Fruit fly (Drosophila melanogaster) whole organism, embryonic: ENCODE data around the gene Usf.

Experiments used
- CG10147 ChIP-seq: fragments of 200-800 bp; sonication (Bioruptor generic); optimal IDR thresholded peaks from 2 replicates; lab custom pipeline; 2019; ENCODE audit warnings: missing biosample characterization, mild to moderate bottlenecking, missing genetic modification characterization, moderate library complexity
- CG12391 ChIP-seq: fragments of 200-800 bp; sonication (Bioruptor generic); optimal IDR thresholded peaks from 3 replicates; lab custom pipeline; 2018; ENCODE audit warnings: missing biosample characterization, mild to moderate bottlenecking, missing genetic modification characterization, moderate library complexity
- CG12659 ChIP-seq: fragments of 200-800 bp; sonication (Bioruptor generic); optimal IDR thresholded peaks from 3 replicates; lab custom pipeline; 2017; ENCODE audit warnings: mild to moderate bottlenecking, missing biosample characterization, missing genetic modification reagents, missing genetic modification characterization
- CG12744 ChIP-seq: fragments of 200-800 bp; sonication (Bioruptor generic); optimal IDR thresholded peaks from 2 replicates; lab custom pipeline; 2016; ENCODE audit warnings: missing biosample characterization, missing genetic modification characterization
- CG13287 ChIP-seq: fragments of 200-800 bp; sonication (Bioruptor generic); IDR thresholded peaks from 2 replicates; pipeline ENCODE4 v1.3.6; 2022; ENCODE audit warnings: missing biosample characterization, missing genetic modification characterization; ENCODE audit not compliant: partially characterized antibody
- CG13894 ChIP-seq: fragments of 200-800 bp; sonication (Bioruptor generic); optimal IDR thresholded peaks from 3 replicates; lab custom pipeline; 2018; ENCODE audit warnings: missing biosample characterization, mild to moderate bottlenecking, missing genetic modification characterization, moderate library complexity
- CG14441 ChIP-seq: fragments of 200-800 bp; sonication (Bioruptor generic); IDR thresholded peaks from 2 replicates; pipeline ENCODE4 v1.3.6; 2022; ENCODE audit warnings: missing biosample characterization, missing genetic modification characterization
- CG14667 ChIP-seq: fragments of 200-800 bp; sonication (Bioruptor generic); IDR thresholded peaks from 2 replicates; pipeline ENCODE4 v1.3.6; 2022; ENCODE audit warnings: missing biosample characterization, missing genetic modification characterization
- CG15269 ChIP-seq: fragments of 200-800 bp; sonication (Bioruptor generic); optimal IDR thresholded peaks from 2 replicates; lab custom pipeline; 2018; ENCODE audit warnings: missing biosample characterization, mild to moderate bottlenecking, missing genetic modification characterization, moderate library complexity
- CG1529 ChIP-seq: fragments of 200-800 bp; sonication (Bioruptor generic); optimal IDR thresholded peaks from 3 replicates; lab custom pipeline; 2018; ENCODE audit warnings: missing biosample characterization, missing genetic modification characterization
- CG15601 ChIP-seq: fragments of 200-800 bp; sonication (Bioruptor generic); optimal IDR thresholded peaks from 3 replicates; lab custom pipeline; 2019; ENCODE audit warnings: missing biosample characterization, mild to moderate bottlenecking, missing genetic modification characterization, moderate library complexity
- CG16813 ChIP-seq: fragments of 200-800 bp; sonication (Bioruptor generic); IDR thresholded peaks from 3 replicates; pipeline ENCODE4 v1.3.6; 2022; ENCODE audit warnings: missing biosample characterization, missing genetic modification characterization; ENCODE audit not compliant: partially characterized antibody
- CG16815 ChIP-seq: fragments of 200-800 bp; sonication (Bioruptor generic); optimal IDR thresholded peaks from 3 replicates; lab custom pipeline; 2017; ENCODE audit warnings: missing biosample characterization, mild to moderate bottlenecking, missing genetic modification characterization
- CG17186 ChIP-seq: fragments of 200-800 bp; sonication (Bioruptor generic); optimal IDR thresholded peaks from 3 replicates; lab custom pipeline; 2017; ENCODE audit warnings: missing biosample characterization, missing genetic modification reagents, missing genetic modification characterization
- CG32767 ChIP-seq: fragments of 200-800 bp; sonication (Bioruptor generic); IDR thresholded peaks from 2 replicates; pipeline ENCODE4 v1.3.6; 2022; ENCODE audit warnings: missing biosample characterization, missing genetic modification characterization
- CG4707 ChIP-seq: fragments of 200-800 bp; sonication (Bioruptor generic); optimal IDR thresholded peaks from 2 replicates; lab custom pipeline; 2018; ENCODE audit warnings: missing biosample characterization, mild to moderate bottlenecking, missing genetic modification characterization, moderate library complexity
- CG6683 ChIP-seq: fragments of 200-800 bp; sonication (Bioruptor generic); optimal IDR thresholded peaks from 2 replicates; lab custom pipeline; 2017; ENCODE audit warnings: missing biosample characterization, mild to moderate bottlenecking, missing genetic modification characterization, missing genetic modification reagents
- CG6689 ChIP-seq: fragments of 200-800 bp; sonication (Bioruptor generic); IDR thresholded peaks from 2 replicates; pipeline ENCODE4 v1.3.6; 2022; ENCODE audit warnings: missing biosample characterization, missing genetic modification characterization
- CG7963 ChIP-seq: fragments of 200-800 bp; sonication (Bioruptor generic); IDR thresholded peaks from 3 replicates; pipeline ENCODE4 v1.3.6; 2022; ENCODE audit warnings: missing biosample characterization, missing genetic modification characterization; ENCODE audit not compliant: partially characterized antibody
- CG7987 ChIP-seq: fragments of 200-800 bp; sonication (Bioruptor generic); optimal IDR thresholded peaks from 2 replicates; lab custom pipeline; 2018; ENCODE audit warnings: missing biosample characterization, mild to moderate bottlenecking, missing genetic modification characterization, moderate library complexity
- CG9609 ChIP-seq: fragments of 200-800 bp; sonication (Bioruptor generic); optimal IDR thresholded peaks from 3 replicates; lab custom pipeline; 2016; ENCODE audit warnings: missing biosample characterization, missing genetic modification characterization
- CHES-1-like ChIP-seq: fragments of 200-800 bp; sonication (Bioruptor generic); optimal IDR thresholded peaks from 2 replicates; lab custom pipeline; 2016; ENCODE audit warnings: missing biosample characterization, missing genetic modification characterization
- D19B ChIP-seq: fragments of 200-800 bp; sonication (Bioruptor generic); optimal IDR thresholded peaks from 2 replicates; lab custom pipeline; 2017; ENCODE audit warnings: missing biosample characterization, mild to moderate bottlenecking, missing genetic modification characterization
- Dfd ChIP-seq, 2 experiments: fragments of >200 bp; optimal IDR thresholded peaks; 2 replicates each; lab custom pipeline; 2017; ENCODE audit warnings: missing biosample characterization in 2 of 2, missing genetic modification characterization in 2 of 2
- ERR ChIP-seq: fragments of 200-800 bp; sonication (Bioruptor generic); optimal IDR thresholded peaks from 2 replicates; lab custom pipeline; 2016; ENCODE audit warnings: missing biosample characterization, missing genetic modification characterization
- Gsc ChIP-seq: fragments of 200-800 bp; sonication (Bioruptor generic); IDR thresholded peaks from 2 replicates; pipeline ENCODE4 v1.3.6; 2022; ENCODE audit warnings: missing biosample characterization, missing genetic modification characterization
- HHEX ChIP-seq: fragments of 200-800 bp; sonication (Bioruptor generic); optimal IDR thresholded peaks from 3 replicates; lab custom pipeline; 2017; ENCODE audit warnings: missing biosample characterization, mild to moderate bottlenecking, missing genetic modification characterization, missing genetic modification reagents
- HmgD ChIP-seq: fragments of 200-800 bp; sonication (Bioruptor generic); optimal IDR thresholded peaks from 3 replicates; lab custom pipeline; 2016; ENCODE audit warnings: missing biosample characterization, missing genetic modification characterization
- MESR4 ChIP-seq: fragments of 200-800 bp; sonication (Bioruptor generic); optimal IDR thresholded peaks from 2 replicates; lab custom pipeline; 2018; ENCODE audit warnings: missing biosample characterization, mild to moderate bottlenecking, missing genetic modification characterization, moderate library complexity
- Med ChIP-seq: fragments of 200-800 bp; sonication (Bioruptor generic); peaks from one replicate; lab custom pipeline; 2016; ENCODE audit warnings: missing biosample characterization, missing genetic modification characterization, mild to moderate bottlenecking, inconsistent platforms, moderate library complexity
- Mrtf ChIP-seq: fragments of 200-800 bp; sonication (Bioruptor generic); IDR thresholded peaks from 3 replicates; pipeline ENCODE4 v1.3.6; 2022; ENCODE audit warnings: missing biosample characterization, missing genetic modification characterization
- Six4 ChIP-seq: fragments of 200-800 bp; sonication (Bioruptor generic); optimal IDR thresholded peaks from 2 replicates; lab custom pipeline; 2016; ENCODE audit warnings: missing biosample characterization, missing genetic modification characterization
- Sry-δ ChIP-seq: fragments of 200-800 bp; sonication (Bioruptor generic); optimal IDR thresholded peaks from 2 replicates; lab custom pipeline; 2016; ENCODE audit warnings: missing biosample characterization, missing genetic modification characterization
- Xrp1 ChIP-seq: fragments of 200-800 bp; sonication (Bioruptor generic); IDR thresholded peaks from 2 replicates; pipeline ENCODE4 v1.3.6; 2022; ENCODE audit warnings: missing biosample characterization, missing genetic modification characterization
- bcd ChIP-seq: fragments of 200-800 bp; sonication (Bioruptor generic); optimal IDR thresholded peaks from 2 replicates; lab custom pipeline; 2017; ENCODE audit warnings: missing biosample characterization, mild to moderate bottlenecking, missing genetic modification characterization
- croc ChIP-seq: fragments of 200-800 bp; sonication (Bioruptor generic); conservative IDR thresholded peaks from 3 replicates; pipeline ENCODE4 v1.3.6; 2022; ENCODE audit warnings: missing biosample characterization, missing genetic modification characterization
- fd102C ChIP-seq: fragments of 200-800 bp; sonication (Bioruptor generic); optimal IDR thresholded peaks from 2 replicates; lab custom pipeline; 2018; ENCODE audit warnings: missing biosample characterization, mild to moderate bottlenecking, missing genetic modification characterization, moderate library complexity
- gcm ChIP-seq: fragments of 200-800 bp; sonication (Bioruptor generic); optimal IDR thresholded peaks from 2 replicates; lab custom pipeline; 2019; ENCODE audit warnings: missing biosample characterization, mild to moderate bottlenecking, missing genetic modification characterization, moderate library complexity
- lbe ChIP-seq: fragments of 200-800 bp; sonication (Bioruptor generic); optimal IDR thresholded peaks from 2 replicates; lab custom pipeline; 2016; ENCODE audit warnings: missing biosample characterization, mild to moderate bottlenecking, missing genetic modification characterization
- mirr ChIP-seq: fragments of 200-800 bp; sonication (Bioruptor generic); optimal IDR thresholded peaks from 3 replicates; lab custom pipeline; 2018; ENCODE audit warnings: missing biosample characterization, mild to moderate bottlenecking, missing genetic modification characterization
- nerfin-1 ChIP-seq: fragments of 200-800 bp; sonication (Bioruptor generic); optimal IDR thresholded peaks from 3 replicates; lab custom pipeline; 2019; ENCODE audit warnings: missing biosample characterization, mild to moderate bottlenecking, missing genetic modification characterization, moderate library complexity
- nmo ChIP-seq: fragments of 200-800 bp; sonication (Bioruptor generic); optimal IDR thresholded peaks from 2 replicates; lab custom pipeline; 2018; ENCODE audit warnings: missing biosample characterization, mild to moderate bottlenecking, missing genetic modification characterization, moderate library complexity
- row ChIP-seq: fragments of 200-800 bp; sonication (Bioruptor generic); IDR thresholded peaks from 3 replicates; pipeline ENCODE4 v1.3.6; 2022; ENCODE audit warnings: missing biosample characterization, missing genetic modification characterization
- sc ChIP-seq, 3 experiments: fragments of >200 bp in 2 of 3; fragments of 200-800 bp in 1 of 3; sonication (Bioruptor generic) in 1 of 3; optimal IDR thresholded peaks; 2 replicates in 2 of 3; 3 replicates in 1 of 3; lab custom pipeline; 2017; ENCODE audit warnings: mild to moderate bottlenecking in 1 of 3, missing biosample characterization in 1 of 3, missing genetic modification characterization in 1 of 3, missing genetic modification reagents in 1 of 3
- scrt ChIP-seq: fragments of 200-800 bp; sonication (Bioruptor generic); optimal IDR thresholded peaks from 2 replicates; lab custom pipeline; 2018; ENCODE audit warnings: missing biosample characterization, mild to moderate bottlenecking, missing genetic modification characterization, moderate library complexity
- sd ChIP-seq: fragments of 200-800 bp; sonication (Bioruptor generic); optimal IDR thresholded peaks from 3 replicates; lab custom pipeline; 2018; ENCODE audit warnings: missing biosample characterization, mild to moderate bottlenecking, missing genetic modification characterization, moderate library complexity
- tgo ChIP-seq: fragments of 200-800 bp; sonication (Bioruptor generic); IDR thresholded peaks from 3 replicates; pipeline ENCODE4 v1.3.6; 2022; ENCODE audit warnings: missing biosample characterization, missing genetic modification characterization
- tin ChIP-seq: fragments of 200-800 bp; sonication (Bioruptor generic); optimal IDR thresholded peaks from 3 replicates; lab custom pipeline; 2016; ENCODE audit warnings: missing biosample characterization, missing genetic modification characterization
- vnd ChIP-seq: fragments of 200-800 bp; sonication (Bioruptor generic); IDR thresholded peaks from 3 replicates; pipeline ENCODE4 v1.3.6; 2022; ENCODE audit warnings: missing biosample characterization, missing genetic modification characterization; ENCODE audit not compliant: partially characterized antibody

The Usf gene

DNA sequence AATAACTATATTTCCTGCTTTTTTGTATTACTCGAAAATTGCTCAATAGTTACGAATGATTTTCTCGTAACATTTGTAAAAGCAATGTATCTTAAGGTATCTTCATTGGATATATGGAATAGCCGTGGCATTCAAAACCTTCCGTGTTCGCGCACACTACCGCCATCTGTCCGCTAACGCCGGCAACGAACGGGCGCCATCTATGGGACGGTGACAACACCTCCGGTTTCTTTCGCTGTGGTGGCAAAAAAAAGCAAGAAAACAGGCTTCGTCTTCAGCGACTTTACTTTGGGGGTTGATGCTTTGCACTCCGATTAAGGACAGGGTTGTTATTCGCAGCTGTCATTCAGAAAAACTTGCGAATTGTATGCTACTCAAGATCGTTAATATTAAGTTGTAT lies 41.5 kb downstream of the Usf start (continued):
- TF ChIP-seq CG32767 (GFP tag; lab: Robert Waterston, UW) (no peak), scrt (no peak), Six4 (GFP tag; lab: Kevin White, UChicago) (peak; percentile 30), row (no peak), mirr (GFP tag; lab: Kevin White, UChicago) (peak; percentile 19), CG15601 (tag; lab: Kevin White, UChicago) (peak; percentile 38), CG7987 (peak; percentile 37), tin (peak; percentile 52), gcm (GFP tag; lab: Kevin White, UChicago) (peak; percentile 10), CG9609 (GFP tag; lab: Kevin White, UChicago) (peak; percentile 55), CG12659 (GFP tag; lab: Kevin White, UChicago) (peak; percentile 42), CHES-1-like (GFP tag; lab: Kevin White, UChicago) (peak; percentile 20), croc (GFP tag; lab: Robert Waterston, UW) (peak; percentile 17; the same call in 1 of the 3 replicates), CG13287 (GFP tag; lab: Robert Waterston, UW) (no peak), sc (optimal IDR thresholded peaks at IDR 0.05; lab: Kevin White, UChicago) (no peak), sc (GFP tag; optimal IDR thresholded peaks at IDR 0.05; lab: Kevin White, UChicago) (no peak), Xrp1 (peak; percentile 71), vnd (GFP tag; lab: Robert Waterston, UW) (no peak), Gsc (GFP tag; lab: Robert Waterston, UW) (no peak), CG16813 (GFP tag; lab: Robert Waterston, UW) (no peak), CG1529 (GFP tag; lab: Kevin White, UChicago) (peak; percentile 60), CG14441 (peak; percentile 61), CG12391 (tag; lab: Kevin White, UChicago) (peak; percentile 34), Mrtf (GFP tag; lab: Robert Waterston, UW) (peak; percentile 56; the same call in 2 of the 3 replicates), HmgD (GFP tag; lab: Kevin White, UChicago) (peak; percentile 61), CG6683 (GFP tag; lab: Kevin White, UChicago) (no peak), bcd (GFP tag; lab: Kevin White, UChicago) (peak; percentile 43), lbe (no peak), ERR (GFP tag; lab: Kevin White, UChicago) (no peak), CG7963 (GFP tag; lab: Robert Waterston, UW) (no peak), CG10147 (GFP tag; lab: Kevin White, UChicago) (no peak), CG13894 (tag; lab: Kevin White, UChicago) (no peak), D19B (no peak), tgo (GFP tag; lab: Robert Waterston, UW) (peak; percentile 45; the same call in 2 of the 3 replicates), CG15269 (tag; lab: Kevin White, UChicago) (peak; percentile 49), nmo (peak; percentile 28), CG4707 (peak; percentile 80), Sry-δ (no peak), CG12744 (GFP tag; lab: Kevin White, UChicago) (no peak), sd (no peak), nerfin-1 (tag; lab: Kevin White, UChicago) (no peak), CG14667 (GFP tag; lab: Robert Waterston, UW) (peak; percentile 51; the same call in 1 of the 2 replicates), Dfd (GFP tag; optimal IDR thresholded peaks at IDR 0.05; lab: Kevin White, UChicago) (no peak), fd102C (GFP tag; lab: Kevin White, UChicago) (peak; percentile 67), CG17186 (no peak), CG16815 (peak; percentile 30), MESR4 (GFP tag; lab: Kevin White, UChicago) (no peak), Med (GFP tag; lab: Kevin White, UChicago) (peak; percentile 85), CG6689 (GFP tag; lab: Robert Waterston, UW) (peak; percentile 46; the same call in 1 of the 2 replicates), HHEX (peak; percentile 8)
